Worm (Caenorhabditis elegans): Measurements from ENCODE around the gene ZK686.3.

- TF ChIP-seq hlh-17 (GFP tag; optimal IDR thresholded peaks at IDR 0.05; ENCODE audit: borderline replicate concordance) (no peak), egl-27 (tag; optimal IDR thresholded peaks at IDR 0.05) (no peak), ces-1 (GFP tag; optimal IDR thresholded peaks at IDR 0.05) (no peak)
Observed at ce11 chrIII:7737646-7738258, 31.1 kb downstream of the ZK686.3 start.

All from whole organism, L1 larva.